Fruit fly (Drosophila melanogaster) whole organism, embryonic: ENCODE results near the gene Fer2LCH.

ENCODE experiments used
- Atf3 ChIP-seq: fragments of 200-800 bp; sonication (Bioruptor generic); optimal IDR thresholded peaks from 3 replicates; lab custom pipeline; 2016; ENCODE audit warnings: missing biosample characterization, missing genetic modification characterization
- Awh ChIP-seq: fragments of 200-800 bp; sonication (Bioruptor generic); IDR thresholded peaks from 2 replicates; pipeline ENCODE4, ENCODE4 v1.3.6; 2022; ENCODE audit warnings: missing biosample characterization, missing genetic modification characterization
- Bdp1 ChIP-seq: fragments of 200-800 bp; sonication (Bioruptor generic); optimal IDR thresholded peaks from 3 replicates; lab custom pipeline; 2016; ENCODE audit warnings: missing biosample characterization, missing genetic modification characterization
- Bgb ChIP-seq: fragments of 200-800 bp; sonication (Bioruptor generic); IDR thresholded peaks from 2 replicates; pipeline ENCODE4 v1.3.6; 2022; ENCODE audit warnings: missing biosample characterization, missing genetic modification characterization; ENCODE audit not compliant: partially characterized antibody
- BtbVII ChIP-seq: fragments of 200-800 bp; sonication (Bioruptor generic); optimal IDR thresholded peaks from 3 replicates; lab custom pipeline; 2017; ENCODE audit warnings: missing biosample characterization, mild to moderate bottlenecking, missing genetic modification characterization
- CG10321 ChIP-seq: fragments of 200-800 bp; sonication (Bioruptor generic); IDR thresholded peaks from 2 replicates; pipeline ENCODE4 v1.3.6; 2022; ENCODE audit warnings: missing biosample characterization, missing genetic modification characterization
- CG12299 ChIP-seq: fragments of 200-800 bp; sonication (Bioruptor generic); optimal IDR thresholded peaks from 2 replicates; lab custom pipeline; 2018; ENCODE audit warnings: missing biosample characterization, mild to moderate bottlenecking, missing genetic modification characterization
- CG12659 ChIP-seq: fragments of 200-800 bp; sonication (Bioruptor generic); optimal IDR thresholded peaks from 3 replicates; lab custom pipeline; 2017; ENCODE audit warnings: mild to moderate bottlenecking, missing biosample characterization, missing genetic modification reagents, missing genetic modification characterization
- CG13123 ChIP-seq: fragments of 200-800 bp; sonication (Bioruptor generic); optimal IDR thresholded peaks from 2 replicates; lab custom pipeline; 2016; ENCODE audit warnings: missing biosample characterization, missing genetic modification characterization
- CG13287 ChIP-seq: fragments of 200-800 bp; sonication (Bioruptor generic); IDR thresholded peaks from 2 replicates; pipeline ENCODE4 v1.3.6; 2022; ENCODE audit warnings: missing biosample characterization, missing genetic modification characterization; ENCODE audit not compliant: partially characterized antibody
- CG14050 ChIP-seq: fragments of 200-800 bp; sonication (Bioruptor generic); IDR thresholded peaks from 3 replicates; pipeline ENCODE4 v1.3.6; 2022; ENCODE audit warnings: missing biosample characterization, missing genetic modification characterization
- CG14710 ChIP-seq: fragments of 200-800 bp; sonication (Bioruptor generic); optimal IDR thresholded peaks from 3 replicates; lab custom pipeline; 2019; ENCODE audit warnings: missing biosample characterization, mild to moderate bottlenecking, missing genetic modification characterization, moderate library complexity
- CG15269 ChIP-seq: fragments of 200-800 bp; sonication (Bioruptor generic); optimal IDR thresholded peaks from 2 replicates; lab custom pipeline; 2018; ENCODE audit warnings: missing biosample characterization, mild to moderate bottlenecking, missing genetic modification characterization, moderate library complexity
- CG1602 ChIP-seq: fragments of 200-800 bp; sonication (Bioruptor generic); optimal IDR thresholded peaks from 3 replicates; lab custom pipeline; 2016; ENCODE audit warnings: missing biosample characterization, missing genetic modification characterization
- CG16813 ChIP-seq: fragments of 200-800 bp; sonication (Bioruptor generic); IDR thresholded peaks from 3 replicates; pipeline ENCODE4 v1.3.6; 2022; ENCODE audit warnings: missing biosample characterization, missing genetic modification characterization; ENCODE audit not compliant: partially characterized antibody
- CG31441 ChIP-seq: fragments of 200-800 bp; sonication (Bioruptor generic); IDR thresholded peaks from 2 replicates; pipeline ENCODE4 v1.3.6; 2022; ENCODE audit warnings: missing biosample characterization, missing genetic modification characterization
- CG32772 ChIP-seq: fragments of 200-800 bp; sonication (Bioruptor generic); IDR thresholded peaks from 2 replicates; pipeline ENCODE4 v1.3.6; 2022; ENCODE audit warnings: missing biosample characterization, missing genetic modification characterization
- CG34422 ChIP-seq: fragments of 200-800 bp; sonication (Bioruptor generic); IDR thresholded peaks from 3 replicates; pipeline ENCODE4 v1.3.6; 2022; ENCODE audit warnings: missing biosample characterization, missing genetic modification characterization
- CG43689 ChIP-seq: fragments of 200-800 bp; sonication (Bioruptor generic); IDR thresholded peaks from 2 replicates; pipeline ENCODE4 v1.3.6; 2022; ENCODE audit warnings: missing biosample characterization, missing genetic modification characterization
- CG4707 ChIP-seq: fragments of 200-800 bp; sonication (Bioruptor generic); optimal IDR thresholded peaks from 2 replicates; lab custom pipeline; 2018; ENCODE audit warnings: missing biosample characterization, mild to moderate bottlenecking, missing genetic modification characterization, moderate library complexity
- CG5180 ChIP-seq: fragments of 200-800 bp; sonication (Bioruptor generic); optimal IDR thresholded peaks from 3 replicates; lab custom pipeline; 2017; ENCODE audit warnings: missing biosample characterization, missing genetic modification characterization, mild to moderate bottlenecking, moderate library complexity, missing genetic modification reagents
- CG7271 ChIP-seq: fragments of 200-800 bp; sonication (Bioruptor generic); optimal IDR thresholded peaks from 2 replicates; lab custom pipeline; 2018; ENCODE audit warnings: missing biosample characterization, mild to moderate bottlenecking, missing genetic modification characterization, moderate library complexity
- CG9932 ChIP-seq: fragments of 200-800 bp; sonication (Bioruptor generic); IDR thresholded peaks from 2 replicates; pipeline ENCODE4 v1.3.6; 2022; ENCODE audit warnings: missing biosample characterization, missing genetic modification characterization
- Chrac-16 ChIP-seq: fragments of 200-800 bp; sonication (Bioruptor generic); optimal IDR thresholded peaks from 3 replicates; lab custom pipeline; 2016; ENCODE audit warnings: missing biosample characterization, missing genetic modification characterization
- CoRest ChIP-seq: fragments of 200-800 bp; sonication (Bioruptor generic); optimal IDR thresholded peaks from 3 replicates; lab custom pipeline; 2018; ENCODE audit warnings: missing biosample characterization, mild to moderate bottlenecking, missing genetic modification characterization, moderate library complexity
- D19A ChIP-seq: fragments of 200-800 bp; optimal IDR thresholded peaks from 3 replicates; lab custom pipeline; 2019; ENCODE audit warnings: missing biosample characterization, mild to moderate bottlenecking, missing genetic modification characterization, moderate library complexity
- Dfd ChIP-seq, 2 experiments: fragments of >200 bp; optimal IDR thresholded peaks; 2 replicates each; lab custom pipeline; 2017; ENCODE audit warnings: missing biosample characterization in 2 of 2, missing genetic modification characterization in 2 of 2
- E2f2 ChIP-seq: fragments of 200-800 bp; sonication (Bioruptor generic); IDR thresholded peaks from 2 replicates; pipeline ENCODE4 v1.3.6; 2022; ENCODE audit warnings: missing biosample characterization, missing genetic modification characterization
- ERR ChIP-seq: fragments of 200-800 bp; sonication (Bioruptor generic); optimal IDR thresholded peaks from 2 replicates; lab custom pipeline; 2016; ENCODE audit warnings: missing biosample characterization, missing genetic modification characterization
- Ets65A ChIP-seq: fragments of 200-800 bp; sonication (Bioruptor generic); peaks from one replicate; lab custom pipeline; 2016; ENCODE audit warnings: missing biosample characterization, missing genetic modification characterization
- GATAe ChIP-seq: fragments of 200-800 bp; sonication (Bioruptor generic); conservative IDR thresholded peaks from 2 replicates; pipeline ENCODE4 v1.3.6; 2022; ENCODE audit warnings: missing biosample characterization, missing genetic modification characterization
- Gsc ChIP-seq: fragments of 200-800 bp; sonication (Bioruptor generic); IDR thresholded peaks from 2 replicates; pipeline ENCODE4 v1.3.6; 2022; ENCODE audit warnings: missing biosample characterization, missing genetic modification characterization
- HLH4C ChIP-seq: fragments of 200-800 bp; sonication (Bioruptor generic); IDR thresholded peaks from 3 replicates; pipeline ENCODE4 v1.3.6; 2022; ENCODE audit warnings: missing biosample characterization, missing genetic modification characterization; ENCODE audit not compliant: partially characterized antibody
- Hey ChIP-seq: fragments of 200-800 bp; sonication (Bioruptor generic); optimal IDR thresholded peaks from 3 replicates; lab custom pipeline; 2018; ENCODE audit warnings: missing biosample characterization, mild to moderate bottlenecking, missing genetic modification characterization
- Hmr ChIP-seq: fragments of 200-800 bp; sonication (Bioruptor generic); optimal IDR thresholded peaks from 3 replicates; lab custom pipeline; 2017; ENCODE audit warnings: mild to moderate bottlenecking, missing biosample characterization, missing genetic modification reagents, missing genetic modification characterization
- Hr3 ChIP-seq: fragments of 200-800 bp; sonication (Bioruptor generic); optimal IDR thresholded peaks from 3 replicates; lab custom pipeline; 2016; ENCODE audit warnings: missing biosample characterization, missing genetic modification characterization
- Hr39 ChIP-seq: fragments of >200 bp; optimal IDR thresholded peaks from 2 replicates; lab custom pipeline; 2017
- Hr78 ChIP-seq, 2 experiments: fragments of 200-800 bp in 1 of 2; fragments of >200 bp in 1 of 2; sonication (Bioruptor generic) in 1 of 2; optimal IDR thresholded peaks; 2 replicates each; lab custom pipeline; 2017 to 2019; ENCODE audit warnings: missing biosample characterization in 2 of 2, missing genetic modification characterization in 2 of 2, mild to moderate bottlenecking in 1 of 2, moderate library complexity in 1 of 2
- Lpt ChIP-seq: fragments of >200 bp; optimal IDR thresholded peaks from 2 replicates; lab custom pipeline; 2018; ENCODE audit warnings: missing biosample characterization, missing genetic modification characterization
- Mad ChIP-seq: fragments of 200-800 bp; sonication (Bioruptor generic); optimal IDR thresholded peaks from 2 replicates; lab custom pipeline; 2016; ENCODE audit warnings: missing biosample characterization, missing genetic modification characterization
- Ravus ChIP-seq: fragments of 200-800 bp; sonication (Bioruptor generic); IDR thresholded peaks from 2 replicates; pipeline ENCODE4 v1.3.6; 2022; ENCODE audit warnings: missing biosample characterization, missing genetic modification characterization
- Ssrp ChIP-seq: fragments of 200-800 bp; sonication (Bioruptor generic); optimal IDR thresholded peaks from 2 replicates; lab custom pipeline; 2018; ENCODE audit warnings: missing biosample characterization, mild to moderate bottlenecking, missing genetic modification characterization, moderate library complexity
- bcd ChIP-seq: fragments of 200-800 bp; sonication (Bioruptor generic); optimal IDR thresholded peaks from 2 replicates; lab custom pipeline; 2017; ENCODE audit warnings: missing biosample characterization, mild to moderate bottlenecking, missing genetic modification characterization
- gem ChIP-seq: fragments of 200-800 bp; sonication (Bioruptor generic); optimal IDR thresholded peaks from 2 replicates; lab custom pipeline; 2019; ENCODE audit warnings: missing biosample characterization, mild to moderate bottlenecking, missing genetic modification characterization, moderate library complexity
- row ChIP-seq: fragments of 200-800 bp; sonication (Bioruptor generic); IDR thresholded peaks from 3 replicates; pipeline ENCODE4 v1.3.6; 2022; ENCODE audit warnings: missing biosample characterization, missing genetic modification characterization
- schlank ChIP-seq: fragments of 200-800 bp; sonication (Bioruptor generic); optimal IDR thresholded peaks from 2 replicates; lab custom pipeline; 2018; ENCODE audit warnings: missing biosample characterization, mild to moderate bottlenecking, missing genetic modification characterization
- sens ChIP-seq: fragments of 200-800 bp; sonication (Bioruptor generic); peaks from one replicate; lab custom pipeline; 2016; ENCODE audit warnings: missing biosample characterization, missing genetic modification characterization
- stc ChIP-seq: fragments of 200-800 bp; sonication (Bioruptor generic); IDR thresholded peaks from 2 replicates; pipeline ENCODE4 v1.3.6; 2022; ENCODE audit warnings: missing biosample characterization, missing genetic modification characterization
- usp ChIP-seq: fragments of >200 bp; optimal IDR thresholded peaks from 2 replicates; lab custom pipeline; 2017; ENCODE audit warnings: missing biosample characterization, missing genetic modification characterization

Gene Fer2LCH

DNA sequence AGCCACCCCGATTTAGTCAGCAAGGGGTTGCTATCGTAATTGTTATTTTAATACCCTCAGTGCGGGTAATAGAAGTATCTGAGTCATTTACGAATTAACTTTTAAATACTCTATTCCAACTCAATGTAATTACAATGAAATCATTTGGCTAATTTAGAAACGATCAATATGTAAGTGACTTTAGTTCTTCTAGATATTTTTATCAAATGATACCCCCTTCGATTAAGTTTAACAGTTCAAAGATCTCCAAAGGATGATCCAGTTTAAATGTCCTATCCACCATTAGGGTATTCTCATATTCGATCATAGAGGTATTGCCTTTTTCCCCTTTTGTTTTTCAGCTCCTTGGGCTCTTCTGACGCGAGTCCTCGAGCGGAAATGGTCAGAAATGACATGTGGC is 6.3 kb downstream of the Fer2LCH start:
- TF ChIP-seq Hmr (GFP tag; lab: Kevin White, UChicago): no peak
- TF ChIP-seq Hr39: no peak
- no peak for TF ChIP-seq Bdp1 (GFP tag; lab: Kevin White, UChicago)
- TF ChIP-seq row (GFP tag; lab: Robert Waterston, UW): peak; percentile 24; the same call in 1 of the 3 replicates
- TF ChIP-seq D19A (tag; lab: Kevin White, UChicago): peak; percentile 88
- TF ChIP-seq GATAe: no peak
- TF ChIP-seq gem (tag; lab: Kevin White, UChicago): no peak
- TF ChIP-seq sens (GFP tag; lab: Kevin White, UChicago): peak; percentile 71
- no peak for TF ChIP-seq CG13123
- no peak for TF ChIP-seq usp (GFP tag; lab: Kevin White, UChicago)

DNA sequence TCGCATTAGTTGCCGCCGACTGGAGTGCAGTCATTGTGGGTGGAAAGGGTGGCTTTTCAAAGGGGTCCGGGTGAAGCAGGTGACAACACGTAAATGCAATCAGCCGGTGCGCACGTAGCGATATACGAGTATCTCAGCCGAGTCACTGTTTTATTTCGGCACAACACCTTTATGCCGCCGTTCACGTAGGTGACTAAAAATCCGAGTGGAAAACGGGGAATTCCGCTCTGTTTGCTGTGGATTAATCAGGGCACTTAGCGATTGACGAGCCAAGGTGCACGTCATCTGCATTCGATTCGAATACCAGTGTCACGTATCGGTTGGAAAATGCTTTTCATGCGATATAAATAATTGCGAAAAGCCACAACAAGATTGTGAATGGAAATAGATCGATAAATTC is 18.9 kb downstream of the Fer2LCH start:
- TF ChIP-seq HLH4C (GFP tag; lab: Robert Waterston, UW) (0 out of 3 replicates have a peak, but pooled peaks have one; percentile 25), Ets65A (GFP tag; lab: Kevin White, UChicago) (peak; percentile 85), Hr3 (no peak)

DNA sequence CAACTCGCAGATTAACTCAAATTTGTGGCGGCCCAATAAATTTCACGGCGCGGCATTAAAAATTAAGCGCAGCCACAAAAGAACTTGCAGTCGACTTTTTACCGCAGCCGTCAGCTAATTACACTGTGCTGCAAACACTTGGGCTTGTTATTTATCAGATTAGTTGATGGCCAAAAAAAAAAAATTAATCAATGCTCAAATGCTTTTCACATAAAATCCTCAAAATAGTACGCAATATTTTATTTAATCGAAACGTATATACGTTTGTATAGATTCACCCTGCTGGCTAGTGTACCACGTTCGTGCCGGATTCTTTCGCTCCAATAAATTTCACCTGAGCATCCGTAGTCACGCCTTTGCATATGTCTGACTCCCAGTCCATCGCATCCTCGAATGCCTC is 26.2 kb downstream of the Fer2LCH start:
- TF ChIP-seq Dfd (GFP tag; optimal IDR thresholded peaks at IDR 0.05; lab: Kevin White, UChicago) (no peak), CG5180 (GFP tag; lab: Kevin White, UChicago) (no peak), Bgb (GFP tag; lab: Robert Waterston, UW) (no peak), Mad (no peak), CG7271 (tag; lab: Kevin White, UChicago) (no peak), CG16813 (GFP tag; lab: Robert Waterston, UW) (no peak), Atf3 (GFP tag; lab: Kevin White, UChicago) (peak; percentile 37), CG9932 (GFP tag; lab: Robert Waterston, UW) (peak; percentile 36; the same call in 1 of the 2 replicates), Gsc (no peak), stc (GFP tag; lab: Robert Waterston, UW) (peak; percentile 47; the same call in 1 of the 2 replicates), CG32772 (GFP tag; lab: Robert Waterston, UW) (peak; percentile 64; the same call in 1 of the 2 replicates), BtbVII (GFP tag; lab: Kevin White, UChicago) (no peak), CG43689 (GFP tag; lab: Robert Waterston, UW) (no peak), Hey (tag; lab: Kevin White, UChicago) (no peak), Awh (peak; percentile 74), CG4707 (GFP tag; lab: Kevin White, UChicago) (no peak), Lpt (no peak), Ssrp (tag; lab: Kevin White, UChicago) (peak; percentile 58), CG10321 (no peak), CoRest (tag; lab: Kevin White, UChicago) (peak; percentile 36), CG15269 (tag; lab: Kevin White, UChicago) (peak; percentile 47), CG12299 (tag; lab: Kevin White, UChicago) (no peak), CG14050 (no peak), ERR (GFP tag; lab: Kevin White, UChicago) (no peak), CG14710 (peak; percentile 41), E2f2 (0 out of 2 replicates have a peak, but pooled peaks have one; percentile 18), CG12659 (peak; percentile 20), CG13287 (no peak), CG34422 (GFP tag; lab: Robert Waterston, UW) (peak; percentile 55; the same call in 1 of the 3 replicates), schlank (tag; lab: Kevin White, UChicago) (no peak), Chrac-16 (no peak), Hr78 (GFP tag; optimal IDR thresholded peaks at IDR 0.05; lab: Kevin White, UChicago) (no peak), bcd (GFP tag; lab: Kevin White, UChicago) (peak; percentile 31), CG31441 (GFP tag; lab: Robert Waterston, UW) (peak; percentile 67), CG1602 (GFP tag; lab: Kevin White, UChicago) (no peak), Ravus (GFP tag; lab: Robert Waterston, UW) (no peak)
